Worm (Caenorhabditis elegans) whole organism, midembryonic: ENCODE data around the gene aakg-3.

Source experiments
- cog-1 ChIP-seq: sonication (generic microtip); optimal IDR thresholded peaks from 2 replicates; lab custom pipeline; 2016; ENCODE audit warnings: missing genetic modification characterization, missing compliant biosample characterization
- flt-1 ChIP-seq: fragments of 200-800 bp; sonication (Bioruptor generic); IDR thresholded peaks from 2 replicates; pipeline ENCODE4 v1.3.6; 2022; ENCODE audit warnings: missing genetic modification characterization, missing compliant biosample characterization
- med-1 ChIP-seq: sonication (generic microtip); optimal IDR thresholded peaks from 2 replicates; lab custom pipeline; 2017; ENCODE audit warnings: missing genetic modification characterization, mild to moderate bottlenecking, missing compliant biosample characterization, antibody characterized with exemption, missing genetic modification reagents; ENCODE audit not compliant: insufficient read depth
- ref-1 ChIP-seq: fragments of 200-800 bp; sonication (Bioruptor generic); conservative IDR thresholded peaks from 2 replicates; pipeline ENCODE4 v1.3.6; 2022; ENCODE audit warnings: missing genetic modification reagents, missing genetic modification characterization, missing compliant biosample characterization
- tab-1 ChIP-seq: fragments of 200-800 bp; sonication (Bioruptor generic); IDR thresholded peaks from 2 replicates; pipeline ENCODE4 v1.3.6; 2022; ENCODE audit warnings: missing genetic modification characterization, missing compliant biosample characterization
- ztf-23 ChIP-seq: fragments of 200-800 bp; sonication (Bioruptor generic); IDR thresholded peaks from 2 replicates; pipeline ENCODE4 v1.3.6; 2022; ENCODE audit warnings: missing genetic modification reagents, missing genetic modification characterization, missing compliant biosample characterization
- ztf-29 ChIP-seq: fragments of 200-800 bp; sonication (Bioruptor generic); IDR thresholded peaks from 2 replicates; pipeline ENCODE4 v1.3.6; 2022; ENCODE audit warnings: missing genetic modification reagents, missing genetic modification characterization, missing compliant biosample characterization

DNA sequence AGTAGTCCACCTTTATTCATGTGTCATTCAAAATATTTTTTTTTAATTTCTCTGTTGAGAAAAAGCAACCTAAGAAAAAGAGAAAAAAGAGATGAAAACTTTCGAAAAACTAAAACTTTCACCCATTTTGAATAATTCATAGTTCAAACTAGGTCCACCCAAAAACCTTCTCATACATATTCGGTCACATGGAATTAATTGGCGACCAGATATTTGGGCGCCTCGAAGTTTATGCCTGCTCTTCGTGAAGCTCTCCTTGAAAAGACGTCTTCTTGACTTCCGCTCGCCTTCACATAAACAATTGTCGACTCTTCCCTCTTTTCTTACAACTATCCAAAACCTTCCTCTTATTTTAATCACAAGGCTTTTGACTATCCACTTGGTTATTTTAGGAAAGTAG, 20.6 kb upstream of the aakg-3 start:
- TF ChIP-seq flt-1 (no peak), ztf-29 (GFP tag; lab: Robert Waterston, UW) (no peak), tab-1 (GFP tag; lab: Robert Waterston, UW) (no peak), med-1 (GFP tag; lab: Kevin White, UChicago) (no peak), ref-1 (GFP tag; lab: Robert Waterston, UW) (no peak), cog-1 (tag; lab: Kevin White, UChicago) (no peak), ztf-23 (GFP tag; lab: Robert Waterston, UW) (no peak)
